Worm (Caenorhabditis elegans) whole organism, late embryonic: ENCODE results near the gene rps-22.

ENCODE experiments used
- C08G9.2 ChIP-seq: sonication (generic microtip); optimal IDR thresholded peaks from 2 replicates; lab custom pipeline; 2016; ENCODE audit warnings: mild to moderate bottlenecking, missing genetic modification characterization, moderate library complexity, missing compliant biosample characterization
- K02D7.2 ChIP-seq: sonication (generic microtip); optimal IDR thresholded peaks from 2 replicates; lab custom pipeline; 2017; ENCODE audit warnings: mild to moderate bottlenecking, missing genetic modification characterization, missing compliant biosample characterization
- Y22D7AL.16 ChIP-seq: sonication (generic microtip); optimal IDR thresholded peaks from 2 replicates; lab custom pipeline; 2016; ENCODE audit warnings: missing genetic modification characterization, missing compliant biosample characterization
- ama-1 ChIP-seq: fragments of 150-350 bp; optimal IDR thresholded peaks from 2 replicates; lab custom pipeline; 2014
- ceh-14 ChIP-seq: sonication (generic microtip); optimal IDR thresholded peaks from 2 replicates; lab custom pipeline; 2016; ENCODE audit warnings: missing genotype, missing genetic modification characterization, missing compliant biosample characterization
- ceh-18 ChIP-seq: sonication (generic microtip); optimal IDR thresholded peaks from 2 replicates; lab custom pipeline; 2016; ENCODE audit warnings: missing genetic modification characterization, missing compliant biosample characterization
- ceh-2 ChIP-seq: sonication (generic microtip); optimal IDR thresholded peaks from 2 replicates; lab custom pipeline; 2016; ENCODE audit warnings: missing genotype, missing genetic modification characterization, missing compliant biosample characterization
- ceh-31 ChIP-seq: sonication (generic microtip); optimal IDR thresholded peaks from 2 replicates; lab custom pipeline; 2016; ENCODE audit warnings: missing genetic modification characterization, missing compliant biosample characterization
- ceh-34 ChIP-seq: sonication (generic microtip); optimal IDR thresholded peaks from 2 replicates; lab custom pipeline; 2016; ENCODE audit warnings: mild to moderate bottlenecking, missing genetic modification characterization, missing compliant biosample characterization
- ceh-45 ChIP-seq: fragments of 200-800 bp; sonication (Bioruptor generic); IDR thresholded peaks from 2 replicates; pipeline ENCODE4 v1.3.6; 2022; ENCODE audit warnings: missing genetic modification reagents, missing genetic modification characterization, missing compliant biosample characterization
- ceh-48 ChIP-seq: sonication (generic microtip); optimal IDR thresholded peaks from 2 replicates; lab custom pipeline; 2016; ENCODE audit warnings: missing genetic modification characterization, inconsistent platforms, missing compliant biosample characterization
- ceh-6 ChIP-seq: fragments of 200-800 bp; sonication (Bioruptor generic); optimal IDR thresholded peaks from 2 replicates; lab custom pipeline; 2018; ENCODE audit warnings: mild to moderate bottlenecking, missing genetic modification characterization, missing compliant biosample characterization
- ceh-9 ChIP-seq: sonication (generic microtip); optimal IDR thresholded peaks from 2 replicates; lab custom pipeline; 2016; ENCODE audit warnings: mild to moderate bottlenecking, missing genetic modification characterization, inconsistent platforms, missing compliant biosample characterization
- che-1 ChIP-seq: sonication (generic microtip); optimal IDR thresholded peaks from 2 replicates; lab custom pipeline; 2016; ENCODE audit warnings: mild to moderate bottlenecking, missing genetic modification characterization, missing compliant biosample characterization
- elt-2 ChIP-seq: sonication (generic microtip); optimal IDR thresholded peaks from 2 replicates; lab custom pipeline; 2016; ENCODE audit warnings: missing genetic modification reagents, missing genetic modification characterization, missing compliant biosample characterization
- eyg-1 ChIP-seq: sonication (generic microtip); optimal IDR thresholded peaks from 2 replicates; lab custom pipeline; 2016; ENCODE audit warnings: missing genotype, missing genetic modification characterization, missing compliant biosample characterization
- fkh-6 ChIP-seq: sonication (generic microtip); optimal IDR thresholded peaks from 2 replicates; lab custom pipeline; 2016; ENCODE audit warnings: missing genetic modification characterization, missing compliant biosample characterization
- hlh-13 ChIP-seq: fragments of 200-800 bp; sonication (Bioruptor generic); optimal IDR thresholded peaks from 2 replicates; lab custom pipeline; 2018; ENCODE audit warnings: mild to moderate bottlenecking, missing genetic modification characterization, missing compliant biosample characterization
- hlh-15 ChIP-seq: sonication (generic microtip); optimal IDR thresholded peaks from 2 replicates; lab custom pipeline; 2016; ENCODE audit warnings: missing genetic modification characterization, missing compliant biosample characterization
- hlh-30 ChIP-seq: sonication (generic microtip); optimal IDR thresholded peaks from 2 replicates; lab custom pipeline; 2017; ENCODE audit warnings: antibody characterized with exemption, missing genetic modification characterization, missing compliant biosample characterization; ENCODE audit not compliant: insufficient read depth
- hlh-6 ChIP-seq: sonication (generic microtip); optimal IDR thresholded peaks from 2 replicates; lab custom pipeline; 2016; ENCODE audit warnings: missing genotype, missing genetic modification characterization, missing compliant biosample characterization
- hlh-8 ChIP-seq: sonication (generic microtip); optimal IDR thresholded peaks from 2 replicates; lab custom pipeline; 2016; ENCODE audit warnings: missing genotype, missing genetic modification characterization, missing compliant biosample characterization
- madf-2 ChIP-seq: sonication (generic microtip); optimal IDR thresholded peaks from 2 replicates; lab custom pipeline; 2017; ENCODE audit warnings: missing genetic modification characterization, missing compliant biosample characterization
- mec-3 ChIP-seq: sonication (generic microtip); optimal IDR thresholded peaks from 2 replicates; lab custom pipeline; 2016; ENCODE audit warnings: borderline replicate concordance, missing genetic modification characterization, missing compliant biosample characterization
- nfya-1 ChIP-seq: sonication (generic microtip); optimal IDR thresholded peaks from 2 replicates; lab custom pipeline; 2017; ENCODE audit warnings: missing genetic modification characterization, mild to moderate bottlenecking, missing compliant biosample characterization, antibody characterized with exemption, moderate library complexity
- nhr-11 ChIP-seq: fragments of 150-350 bp; optimal IDR thresholded peaks from 2 replicates; lab custom pipeline; 2014; ENCODE audit warnings: missing biosample characterization, missing genetic modification characterization
- pag-3 ChIP-seq: sonication (generic microtip); optimal IDR thresholded peaks from 2 replicates; lab custom pipeline; 2016; ENCODE audit warnings: missing compliant biosample characterization, missing genetic modification characterization, borderline replicate concordance
- pha-2 ChIP-seq: sonication (generic microtip); optimal IDR thresholded peaks from 2 replicates; lab custom pipeline; 2017; ENCODE audit warnings: mild to moderate bottlenecking, missing genetic modification characterization, missing compliant biosample characterization
- pros-1 ChIP-seq: fragments of 150-350 bp; optimal IDR thresholded peaks from 2 replicates; lab custom pipeline; 2014; ENCODE audit warnings: missing biosample characterization, missing genetic modification reagents, missing genetic modification characterization
- ref-2 ChIP-seq: sonication (generic microtip); optimal IDR thresholded peaks from 2 replicates; lab custom pipeline; 2016; ENCODE audit warnings: missing genetic modification characterization, missing compliant biosample characterization
- sox-4 ChIP-seq: sonication (generic microtip); optimal IDR thresholded peaks from 2 replicates; lab custom pipeline; 2017; ENCODE audit warnings: mild to moderate bottlenecking, missing genetic modification characterization, inconsistent platforms, missing compliant biosample characterization
- tbx-2 ChIP-seq: sonication (generic microtip); optimal IDR thresholded peaks from 2 replicates; lab custom pipeline; 2016; ENCODE audit warnings: missing genetic modification characterization, missing compliant biosample characterization
- unc-42 ChIP-seq: sonication (generic microtip); optimal IDR thresholded peaks from 2 replicates; lab custom pipeline; 2016; ENCODE audit warnings: missing genotype, missing genetic modification characterization, missing compliant biosample characterization
- ztf-16 ChIP-seq: sonication (generic microtip); optimal IDR thresholded peaks from 2 replicates; lab custom pipeline; 2017; ENCODE audit warnings: missing genetic modification characterization, missing compliant biosample characterization

Gene rps-22

DNA sequence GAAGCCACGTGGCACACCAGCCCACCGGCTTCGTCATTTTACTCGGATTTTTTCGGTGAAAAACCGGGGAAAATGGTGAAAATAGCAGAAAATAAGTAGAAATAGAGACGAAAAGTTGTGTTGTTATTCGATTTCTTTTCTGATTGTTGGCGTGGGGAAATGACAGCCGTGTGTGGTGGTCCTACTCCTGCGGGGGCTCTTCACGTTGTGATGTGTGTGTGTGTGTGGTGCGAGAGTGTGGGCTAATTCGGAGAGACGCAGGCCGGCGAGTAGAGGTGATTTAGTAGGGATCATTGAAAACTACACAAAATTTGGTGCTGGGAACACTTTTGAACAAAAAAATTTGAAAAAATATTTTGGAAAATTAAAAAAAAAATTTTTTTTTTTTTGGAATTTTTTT lies 6.8 kb upstream of the rps-22 start, which contains the start of gene F53A3.1:
Gene F53A3.1 (minus strand): TSS at position 150 of the 400 bp plus-strand sequence.
- TF ChIP-seq hlh-6 (tag; lab: Kevin White, UChicago) (no peak), unc-42 (tag; lab: Kevin White, UChicago) (no peak), ceh-18 (tag; lab: Kevin White, UChicago) (no peak), tbx-2 (tag; lab: Kevin White, UChicago) (no peak), pha-2 (no peak), eyg-1 (tag; lab: Kevin White, UChicago) (no peak)

- no peak for TF ChIP-seq K02D7.2 (tag; lab: Kevin White, UChicago)
- no peak for TF ChIP-seq fkh-6 (tag; lab: Kevin White, UChicago)
- no peak for TF ChIP-seq pag-3 (tag; lab: Kevin White, UChicago)
- TF ChIP-seq pros-1 (tag; lab: Kevin White, UChicago), result no peak
- TF ChIP-seq madf-2, result no peak
- TF ChIP-seq ceh-2 (tag; lab: Kevin White, UChicago), result no peak
- no peak for TF ChIP-seq ceh-9 (tag; lab: Kevin White, UChicago)
- no peak for TF ChIP-seq hlh-13
- TF ChIP-seq unc-42 (tag; lab: Kevin White, UChicago), result no peak
- TF ChIP-seq hlh-8 (tag; lab: Kevin White, UChicago), result no peak
- TF ChIP-seq elt-2 (tag; lab: Kevin White, UChicago), result no peak
- no peak for TF ChIP-seq ceh-6 (GFP tag; lab: Kevin White, UChicago)
- TF ChIP-seq Y22D7AL.16 (tag; lab: Kevin White, UChicago), result no peak
- no peak for TF ChIP-seq ceh-45 (GFP tag; lab: Robert Waterston, UW)
These were observed 2.5 kb upstream of the rps-22 start for ce11 chrIII:1947851-1948250.

ce11 chrIII:1949362-1949761 lies 973 bp upstream of the rps-22 start:
- TF ChIP-seq ceh-6 (GFP tag; lab: Kevin White, UChicago) (no peak), pros-1 (tag; lab: Kevin White, UChicago) (no peak), nhr-11 (tag; lab: Kevin White, UChicago) (no peak), hlh-13 (no peak), hlh-6 (tag; lab: Kevin White, UChicago) (no peak), eyg-1 (tag; lab: Kevin White, UChicago) (no peak), ztf-16 (tag; lab: Kevin White, UChicago) (no peak)
- TF ChIP-seq, all 69 proteins: peak for 0

DNA sequence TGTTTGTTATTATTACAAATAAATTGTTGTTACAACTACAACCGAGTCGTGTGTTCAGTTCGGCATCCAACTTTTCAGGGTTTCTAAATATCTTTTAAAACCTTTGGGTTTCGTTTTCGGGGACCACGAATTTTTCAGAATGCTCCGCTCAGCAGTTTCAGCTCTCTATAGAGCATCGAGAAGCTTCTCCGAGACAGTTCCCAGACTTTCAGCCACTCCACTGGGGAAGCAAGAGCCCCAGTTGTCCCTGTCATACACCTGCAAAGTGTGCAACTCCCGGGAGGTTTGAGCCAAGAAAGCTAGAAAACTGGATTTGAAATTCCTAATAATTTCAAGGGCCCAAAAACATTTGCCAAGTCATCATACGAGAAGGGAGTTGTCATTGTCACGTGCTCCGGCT lies 1.1 kb downstream of the rps-22 start, which contains the start of gene F53A3.7:
Gene F53A3.7 (plus strand): TSS at position 139 of the 400 bp plus-strand sequence.
- TF ChIP-seq ceh-34 (tag; lab: Kevin White, UChicago) (no peak), ceh-14 (no peak), sox-4 (tag; lab: Kevin White, UChicago) (no peak)

- TF ChIP-seq ceh-48 (tag; lab: Kevin White, UChicago) (peak; percentile 96), hlh-30 (tag; lab: Kevin White, UChicago) (no peak)
These were observed 5.3 kb downstream of the rps-22 start for ce11 chrIII:1955520-1956095.

- TF ChIP-seq elt-2 (tag; lab: Kevin White, UChicago) (peak; percentile 20), ceh-2 (tag; lab: Kevin White, UChicago) (no peak), fkh-6 (tag; lab: Kevin White, UChicago) (no peak), hlh-15 (peak; percentile 5), mec-3 (tag; lab: Kevin White, UChicago) (no peak), ceh-31 (tag; lab: Kevin White, UChicago) (no peak), ama-1 (lab: Kevin White, UChicago) (no peak), nfya-1 (tag; lab: Kevin White, UChicago) (no peak), ref-2 (tag; lab: Kevin White, UChicago) (no peak), unc-42 (tag; lab: Kevin White, UChicago) (no peak), che-1 (tag; lab: Kevin White, UChicago) (peak; percentile 27), hlh-30 (tag; lab: Kevin White, UChicago) (no peak), C08G9.2 (tag; lab: Kevin White, UChicago) (no peak)
These were observed 11.7 kb downstream of the rps-22 start, which contains the start of gene mboa-6 for ce11 chrIII:1961895-1962506. Gene mboa-6 (minus strand): TSS chrIII:1961945.
